Worm (Caenorhabditis elegans) whole organism, young adult: Measurements from ENCODE around the gene pgp-12.

ENCODE experiments used
- B0035.1 ChIP-seq: sonication (generic microtip); optimal IDR thresholded peaks from 2 replicates; lab custom pipeline; 2016; ENCODE audit warnings: missing genetic modification characterization, mild to moderate bottlenecking, missing compliant biosample characterization, missing genotype, missing genetic modification reagents
- F23B12.7 ChIP-seq: sonication (generic microtip); optimal IDR thresholded peaks from 2 replicates; lab custom pipeline; 2017; ENCODE audit warnings: missing genetic modification characterization, mild to moderate bottlenecking, missing compliant biosample characterization, antibody characterized with exemption, moderate library complexity; ENCODE audit not compliant: insufficient read depth
- F33H1.4 ChIP-seq: fragments of 200-800 bp; sonication (Bioruptor generic); IDR thresholded peaks from 2 replicates; pipeline ENCODE4 v1.3.6; 2022; ENCODE audit warnings: missing genetic modification reagents, missing genetic modification characterization, missing compliant biosample characterization
- F37B4.10 ChIP-seq: fragments of 200-800 bp; sonication (Bioruptor generic); IDR thresholded peaks from 2 replicates; pipeline ENCODE4 v1.3.6; 2022; ENCODE audit warnings: missing genetic modification characterization, missing compliant biosample characterization
- F57C9.4 ChIP-seq: sonication (generic microtip); optimal IDR thresholded peaks from 2 replicates; lab custom pipeline; 2017; ENCODE audit warnings: mild to moderate bottlenecking, missing genetic modification characterization, missing compliant biosample characterization
- T07F8.4 ChIP-seq: sonication (generic microtip); optimal IDR thresholded peaks from 2 replicates; lab custom pipeline; 2016; ENCODE audit warnings: mild to moderate bottlenecking, missing genetic modification characterization, moderate library complexity, missing compliant biosample characterization
- Y53G8AR.9 ChIP-seq: fragments of 200-800 bp; sonication (Bioruptor generic); conservative IDR thresholded peaks from 2 replicates; pipeline ENCODE4 v1.3.6; 2022; ENCODE audit warnings: missing genetic modification reagents, missing genetic modification characterization, missing compliant biosample characterization
- Y95B8A.8 ChIP-seq: fragments of 200-800 bp; sonication (Bioruptor generic); IDR thresholded peaks from 2 replicates; pipeline ENCODE4 v1.3.6; 2022; ENCODE audit warnings: missing genetic modification reagents, missing genetic modification characterization, missing compliant biosample characterization
- akir-1 ChIP-seq: fragments of 200-800 bp; sonication (Bioruptor generic); optimal IDR thresholded peaks from 2 replicates; lab custom pipeline; 2018; ENCODE audit warnings: mild to moderate bottlenecking, missing genetic modification characterization, moderate library complexity, missing compliant biosample characterization
- aptf-3 ChIP-seq: fragments of 200-800 bp; sonication (Bioruptor generic); IDR thresholded peaks from 2 replicates; pipeline ENCODE4 v1.3.6; 2022; ENCODE audit warnings: missing genetic modification characterization, missing compliant biosample characterization
- atf-7 ChIP-seq: sonication (generic microtip); optimal IDR thresholded peaks from 2 replicates; lab custom pipeline; 2017; ENCODE audit warnings: mild to moderate bottlenecking, missing genetic modification characterization, missing compliant biosample characterization
- athp-1 ChIP-seq: sonication (generic microtip); optimal IDR thresholded peaks from 2 replicates; lab custom pipeline; 2017; ENCODE audit warnings: mild to moderate bottlenecking, missing genetic modification characterization, missing compliant biosample characterization
- ceh-100 ChIP-seq: fragments of 200-800 bp; sonication (Bioruptor generic); IDR thresholded peaks from 2 replicates; pipeline ENCODE4 v1.3.6; 2022; ENCODE audit warnings: missing genetic modification reagents, missing genetic modification characterization, missing compliant biosample characterization
- ceh-40 ChIP-seq: fragments of 200-800 bp; sonication (Bioruptor generic); IDR thresholded peaks from 2 replicates; pipeline ENCODE4 v1.3.6; 2022; ENCODE audit warnings: missing genetic modification characterization, missing compliant biosample characterization
- efl-1 ChIP-seq: fragments of 150-350 bp; optimal IDR thresholded peaks from 2 replicates; lab custom pipeline; 2014; ENCODE audit warnings: missing biosample characterization, missing genetic modification reagents, missing genetic modification characterization
- egl-18 ChIP-seq: fragments of 200-800 bp; sonication (Bioruptor generic); IDR thresholded peaks from 2 replicates; pipeline ENCODE4 v1.3.6; 2022; ENCODE audit warnings: missing genetic modification reagents, missing genetic modification characterization, missing compliant biosample characterization
- egl-44 ChIP-seq: fragments of 200-800 bp; sonication (Bioruptor generic); IDR thresholded peaks from 2 replicates; pipeline ENCODE4 v1.3.6; 2022; ENCODE audit warnings: missing genetic modification reagents, missing genetic modification characterization, missing compliant biosample characterization
- ets-4 ChIP-seq: fragments of 200-800 bp; sonication (Bioruptor generic); optimal IDR thresholded peaks from 2 replicates; lab custom pipeline; 2018; ENCODE audit warnings: mild to moderate bottlenecking, missing genetic modification characterization, missing compliant biosample characterization
- hlh-12 ChIP-seq: sonication (generic microtip); optimal IDR thresholded peaks from 2 replicates; lab custom pipeline; 2016; ENCODE audit warnings: missing genetic modification characterization, missing compliant biosample characterization
- hlh-26 ChIP-seq: fragments of 200-800 bp; sonication (Bioruptor generic); conservative IDR thresholded peaks from 2 replicates; pipeline ENCODE4 v1.3.6; 2022; ENCODE audit warnings: missing genetic modification reagents, missing genetic modification characterization, missing compliant biosample characterization
- lag-1 ChIP-seq: fragments of 200-800 bp; sonication (Bioruptor generic); IDR thresholded peaks from 2 replicates; pipeline ENCODE4 v1.3.6; 2022; ENCODE audit warnings: missing genetic modification reagents, missing genetic modification characterization, missing compliant biosample characterization
- let-526 ChIP-seq: fragments of 200-800 bp; sonication (Bioruptor generic); IDR thresholded peaks from 2 replicates; pipeline ENCODE4 v1.3.6; 2022; ENCODE audit warnings: missing genetic modification reagents, missing genetic modification characterization, missing compliant biosample characterization
- lsy-27 ChIP-seq: sonication (generic microtip); optimal IDR thresholded peaks from 2 replicates; lab custom pipeline; 2017; ENCODE audit warnings: missing genetic modification characterization, mild to moderate bottlenecking, missing compliant biosample characterization, antibody characterized with exemption, missing genotype, borderline replicate concordance; ENCODE audit not compliant: insufficient read depth
- madf-10 ChIP-seq: sonication (generic microtip); optimal IDR thresholded peaks from 2 replicates; lab custom pipeline; 2016; ENCODE audit warnings: mild to moderate bottlenecking, missing genetic modification characterization, missing compliant biosample characterization
- madf-8 ChIP-seq: fragments of 200-800 bp; sonication (Bioruptor generic); conservative IDR thresholded peaks from 2 replicates; pipeline ENCODE4 v1.3.6; 2022; ENCODE audit warnings: missing genetic modification reagents, missing genetic modification characterization, missing compliant biosample characterization
- mcd-1 ChIP-seq: fragments of 200-800 bp; sonication (Bioruptor generic); IDR thresholded peaks from 2 replicates; pipeline ENCODE4 v1.3.6; 2022; ENCODE audit warnings: missing genetic modification reagents, missing genetic modification characterization, missing compliant biosample characterization
- nhr-80 ChIP-seq: sonication (generic microtip); optimal IDR thresholded peaks from 2 replicates; lab custom pipeline; 2016; ENCODE audit warnings: missing genetic modification characterization, missing compliant biosample characterization
- pha-4 ChIP-seq: fragments of 150-350 bp; sonication (generic microtip); optimal IDR thresholded peaks from 2 replicates; lab custom pipeline; 2014; ENCODE audit warnings: missing biosample characterization, missing genetic modification reagents, missing genetic modification characterization
- rcor-1 ChIP-seq: fragments of 200-800 bp; sonication (Bioruptor generic); IDR thresholded peaks from 2 replicates; pipeline ENCODE4 v1.3.6; 2022; ENCODE audit warnings: missing genetic modification reagents, missing genetic modification characterization, missing compliant biosample characterization
- repo-1 ChIP-seq: sonication (generic microtip); optimal IDR thresholded peaks from 2 replicates; lab custom pipeline; 2017; ENCODE audit warnings: mild to moderate bottlenecking, missing genetic modification characterization, missing compliant biosample characterization
- sdz-38 ChIP-seq: sonication (generic microtip); optimal IDR thresholded peaks from 2 replicates; lab custom pipeline; 2016; ENCODE audit warnings: missing genotype, missing genetic modification characterization, missing compliant biosample characterization
- snpc-4 ChIP-seq, 5 experiments: fragments of 150-350 bp in 1 of 5; sonication (generic microtip) in 4 of 5; optimal IDR thresholded peaks; 2 replicates each; lab custom pipeline; 2014 to 2018; ENCODE audit warnings: missing genetic modification characterization in 5 of 5, missing biosample characterization in 3 of 5, antibody characterized with exemption in 2 of 5, mild to moderate bottlenecking in 2 of 5, missing compliant biosample characterization in 2 of 5, missing genotype in 2 of 5, moderate library complexity in 2 of 5, missing genetic modification reagents in 1 of 5
- somi-1 ChIP-seq: fragments of 200-800 bp; sonication (Bioruptor generic); optimal IDR thresholded peaks from 2 replicates; lab custom pipeline; 2018; ENCODE audit warnings: mild to moderate bottlenecking, missing genetic modification characterization, missing compliant biosample characterization
- tbx-9 ChIP-seq: sonication (generic microtip); optimal IDR thresholded peaks from 2 replicates; lab custom pipeline; 2016; ENCODE audit warnings: borderline replicate concordance, missing genetic modification characterization, inconsistent platforms, missing compliant biosample characterization
- tlf-1 ChIP-seq: fragments of 200-800 bp; sonication (Bioruptor generic); optimal IDR thresholded peaks from 2 replicates; lab custom pipeline; 2018; ENCODE audit warnings: mild to moderate bottlenecking, missing genetic modification characterization, missing compliant biosample characterization
- zfh-2 ChIP-seq: fragments of 200-800 bp; sonication (Bioruptor generic); conservative IDR thresholded peaks from 2 replicates; pipeline ENCODE4 v1.3.6; 2022; ENCODE audit warnings: missing genetic modification reagents, missing genetic modification characterization, missing compliant biosample characterization
- zim-3 ChIP-seq: sonication (generic microtip); optimal IDR thresholded peaks from 2 replicates; lab custom pipeline; 2017; ENCODE audit warnings: mild to moderate bottlenecking, missing genetic modification characterization, moderate library complexity, missing compliant biosample characterization
- ztf-18 ChIP-seq: sonication (generic microtip); optimal IDR thresholded peaks from 2 replicates; lab custom pipeline; 2016; ENCODE audit warnings: missing genotype, mild to moderate bottlenecking, missing genetic modification characterization, missing compliant biosample characterization
- ztf-26 ChIP-seq: sonication (generic microtip); optimal IDR thresholded peaks from 2 replicates; lab custom pipeline; 2017; ENCODE audit warnings: missing genetic modification characterization, missing compliant biosample characterization

The pgp-12 gene

ce11 chrX:12738454-12738853 lies 6.8 kb downstream of the pgp-12 start, which contains the start of gene pgp-13:
Gene pgp-13 (plus strand): TSS chrX:12738754.
- TF ChIP-seq Y95B8A.8 (GFP tag; lab: Robert Waterston, UW) (no peak), zfh-2 (no peak), ceh-40 (GFP tag; lab: Robert Waterston, UW) (no peak), somi-1 (no peak), nhr-80 (tag; lab: Kevin White, UChicago) (no peak), lsy-27 (tag; lab: Kevin White, UChicago) (no peak), akir-1 (GFP tag; lab: Kevin White, UChicago) (no peak), madf-10 (tag; lab: Kevin White, UChicago) (no peak), B0035.1 (tag; lab: Kevin White, UChicago) (no peak), F33H1.4 (no peak), efl-1 (GFP tag; lab: Kevin White, UChicago) (no peak), hlh-26 (GFP tag; lab: Robert Waterston, UW) (no peak), egl-18 (GFP tag; lab: Robert Waterston, UW) (no peak), hlh-12 (tag; lab: Kevin White, UChicago) (no peak), Y53G8AR.9 (GFP tag; lab: Robert Waterston, UW) (no peak), pha-4 (tag; lab: Kevin White, UChicago) (no peak), madf-8 (GFP tag; lab: Robert Waterston, UW) (no peak), zim-3 (tag; lab: Kevin White, UChicago) (no peak), rcor-1 (GFP tag; lab: Robert Waterston, UW) (no peak)
- TF ChIP-seq, all 124 proteins: peak for 0

- no peak for TF ChIP-seq mcd-1 (GFP tag; lab: Robert Waterston, UW)
- TF ChIP-seq, all 124 proteins: peak for 0
These were observed 18.1 kb downstream of the pgp-12 start, which contains the start of gene pgp-14 for ce11 chrX:12749530-12750240. Gene pgp-14 (minus strand): TSS chrX:12749580.

DNA sequence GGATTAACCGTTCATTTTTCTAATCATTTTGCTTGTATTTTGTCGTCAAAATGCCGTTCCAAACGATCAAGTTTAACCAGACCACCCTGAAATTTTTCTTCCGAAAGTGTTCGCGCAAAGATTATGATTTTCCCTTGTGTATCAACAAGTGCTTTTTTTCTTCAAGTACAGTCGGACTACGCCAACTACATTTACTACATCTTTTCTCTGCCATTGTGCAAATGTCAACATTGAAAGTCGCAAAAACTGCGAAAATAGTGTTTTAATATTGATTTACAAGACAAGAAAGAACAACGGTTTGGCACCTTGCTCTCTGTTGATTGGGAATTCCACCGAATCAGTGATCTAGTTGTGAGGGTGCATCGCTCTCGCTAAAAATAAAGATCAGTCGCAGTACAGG lies 19.2 kb downstream of the pgp-12 start:
- TF ChIP-seq aptf-3 (GFP tag; lab: Robert Waterston, UW) = no peak
- no peak for TF ChIP-seq ztf-18
- TF ChIP-seq efl-1 (GFP tag; lab: Kevin White, UChicago) = no peak
- TF ChIP-seq ceh-100 (GFP tag; lab: Robert Waterston, UW) = no peak
- no peak for TF ChIP-seq T07F8.4
- no peak for TF ChIP-seq sdz-38
- no peak for TF ChIP-seq F37B4.10 (GFP tag; lab: Robert Waterston, UW)
- TF ChIP-seq F57C9.4 (tag; lab: Kevin White, UChicago) = no peak
- no peak for TF ChIP-seq snpc-4 (GFP tag; optimal IDR thresholded peaks at IDR 0.05; lab: Kevin White, UChicago)
- TF ChIP-seq snpc-4 (tag; optimal IDR thresholded peaks at IDR 0.05; lab: Kevin White, UChicago) = no peak
- no peak for TF ChIP-seq tlf-1 (GFP tag; lab: Kevin White, UChicago)
- TF ChIP-seq athp-1 (tag; lab: Kevin White, UChicago) = no peak
- TF ChIP-seq tbx-9 (tag; lab: Kevin White, UChicago) = no peak
- no peak for TF ChIP-seq atf-7
- TF ChIP-seq F23B12.7 = no peak
- no peak for TF ChIP-seq ets-4 (GFP tag; lab: Kevin White, UChicago)
- TF ChIP-seq lag-1 (GFP tag; lab: Robert Waterston, UW) = no peak
- TF ChIP-seq ztf-26 = no peak
- no peak for TF ChIP-seq repo-1 (tag; lab: Kevin White, UChicago)
- no peak for TF ChIP-seq egl-44 (GFP tag; lab: Robert Waterston, UW)
- TF ChIP-seq let-526 = no peak
